Worm (Caenorhabditis elegans) whole organism, young adult: ENCODE measurements around the gene srbc-39.
A peak's percentile ranks its signal among the peaks of the same experiment; 100 is the strongest.

ENCODE experiments used
- B0261.1 ChIP-seq: sonication (generic microtip); optimal IDR thresholded peaks from 2 replicates; lab custom pipeline; 2016; ENCODE audit warnings: mild to moderate bottlenecking, missing genetic modification characterization, moderate library complexity, missing compliant biosample characterization
- C06A6.2 ChIP-seq: fragments of 200-800 bp; sonication (Bioruptor generic); conservative IDR thresholded peaks from 2 replicates; pipeline ENCODE4 v1.3.6; 2022; ENCODE audit warnings: missing genetic modification characterization, missing compliant biosample characterization
- F10E7.11 ChIP-seq: sonication (generic microtip); optimal IDR thresholded peaks from 2 replicates; lab custom pipeline; 2017; ENCODE audit warnings: mild to moderate bottlenecking, missing genetic modification characterization, moderate library complexity, missing compliant biosample characterization
- F37B4.10 ChIP-seq: fragments of 200-800 bp; sonication (Bioruptor generic); IDR thresholded peaks from 2 replicates; pipeline ENCODE4 v1.3.6; 2022; ENCODE audit warnings: missing genetic modification characterization, missing compliant biosample characterization
- F39B2.1 ChIP-seq: fragments of 200-800 bp; sonication (Bioruptor generic); IDR thresholded peaks from 2 replicates; pipeline ENCODE4 v1.3.6; 2022; ENCODE audit warnings: missing genetic modification reagents, missing genetic modification characterization, missing compliant biosample characterization
- F52B5.7 ChIP-seq: sonication (generic microtip); optimal IDR thresholded peaks from 2 replicates; lab custom pipeline; 2016; ENCODE audit warnings: mild to moderate bottlenecking, missing genetic modification characterization, missing compliant biosample characterization
- F57A8.1 ChIP-seq: fragments of 200-800 bp; sonication (Bioruptor generic); optimal IDR thresholded peaks from 2 replicates; lab custom pipeline; 2018; ENCODE audit warnings: mild to moderate bottlenecking, missing genetic modification characterization, moderate library complexity, missing compliant biosample characterization
- F57C9.4 ChIP-seq: sonication (generic microtip); optimal IDR thresholded peaks from 2 replicates; lab custom pipeline; 2017; ENCODE audit warnings: mild to moderate bottlenecking, missing genetic modification characterization, missing compliant biosample characterization
- Y53F4B.3 ChIP-seq: fragments of 200-800 bp; sonication (Bioruptor generic); IDR thresholded peaks from 2 replicates; pipeline ENCODE4 v1.3.6; 2022; ENCODE audit warnings: missing genetic modification reagents, missing genetic modification characterization, missing compliant biosample characterization
- Y53G8AR.9 ChIP-seq: fragments of 200-800 bp; sonication (Bioruptor generic); conservative IDR thresholded peaks from 2 replicates; pipeline ENCODE4 v1.3.6; 2022; ENCODE audit warnings: missing genetic modification reagents, missing genetic modification characterization, missing compliant biosample characterization
- Y56A3A.18 ChIP-seq: fragments of 200-800 bp; sonication (Bioruptor generic); IDR thresholded peaks from 2 replicates; pipeline ENCODE4 v1.3.6; 2022; ENCODE audit warnings: missing genetic modification reagents, missing genetic modification characterization, missing compliant biosample characterization
- ZK185.1 ChIP-seq: sonication (generic microtip); optimal IDR thresholded peaks from 2 replicates; lab custom pipeline; 2016; ENCODE audit warnings: mild to moderate bottlenecking, missing genetic modification characterization, missing compliant biosample characterization; ENCODE audit not compliant: poor library complexity, severe bottlenecking
- akir-1 ChIP-seq: fragments of 200-800 bp; sonication (Bioruptor generic); optimal IDR thresholded peaks from 2 replicates; lab custom pipeline; 2018; ENCODE audit warnings: mild to moderate bottlenecking, missing genetic modification characterization, moderate library complexity, missing compliant biosample characterization
- attf-6 ChIP-seq: fragments of 200-800 bp; sonication (Bioruptor generic); IDR thresholded peaks from 2 replicates; pipeline ENCODE4 v1.3.6; 2022; ENCODE audit warnings: missing genetic modification reagents, missing genetic modification characterization, missing compliant biosample characterization
- ccch-3 ChIP-seq: fragments of 200-800 bp; sonication (Bioruptor generic); optimal IDR thresholded peaks from 2 replicates; lab custom pipeline; 2018; ENCODE audit warnings: mild to moderate bottlenecking, missing genetic modification characterization, missing compliant biosample characterization
- cebp-1 ChIP-seq, 2 experiments: fragments of 200-800 bp in 1 of 2; sonication (Bioruptor generic) in 1 of 2; sonication (generic microtip) in 1 of 2; IDR thresholded peaks in 1 of 2; optimal IDR thresholded peaks in 1 of 2; 2 replicates each; pipeline versions ENCODE4 v1.3.6 to Lab custom; 2017 to 2022; ENCODE audit warnings: missing compliant biosample characterization in 2 of 2, missing genetic modification characterization in 2 of 2, mild to moderate bottlenecking in 1 of 2, missing genetic modification reagents in 1 of 2, moderate library complexity in 1 of 2
- ceh-100 ChIP-seq: fragments of 200-800 bp; sonication (Bioruptor generic); IDR thresholded peaks from 2 replicates; pipeline ENCODE4 v1.3.6; 2022; ENCODE audit warnings: missing genetic modification reagents, missing genetic modification characterization, missing compliant biosample characterization
- ceh-40 ChIP-seq: fragments of 200-800 bp; sonication (Bioruptor generic); IDR thresholded peaks from 2 replicates; pipeline ENCODE4 v1.3.6; 2022; ENCODE audit warnings: missing genetic modification characterization, missing compliant biosample characterization
- ceh-91 ChIP-seq: fragments of 200-800 bp; sonication (Bioruptor generic); IDR thresholded peaks from 2 replicates; pipeline ENCODE4 v1.3.6; 2022; ENCODE audit warnings: missing genetic modification reagents, missing genetic modification characterization, missing compliant biosample characterization
- chd-7 ChIP-seq: sonication (generic microtip); optimal IDR thresholded peaks from 2 replicates; lab custom pipeline; 2016; ENCODE audit warnings: mild to moderate bottlenecking, missing genetic modification characterization, moderate library complexity, missing compliant biosample characterization
- dpff-1 ChIP-seq: sonication (generic microtip); optimal IDR thresholded peaks from 2 replicates; lab custom pipeline; 2017; ENCODE audit warnings: mild to moderate bottlenecking, missing genetic modification characterization, missing compliant biosample characterization
- egrh-3 ChIP-seq: fragments of 200-800 bp; sonication (Bioruptor generic); IDR thresholded peaks from 2 replicates; pipeline ENCODE4 v1.3.6; 2022; ENCODE audit warnings: missing genetic modification reagents, missing genetic modification characterization, missing compliant biosample characterization
- him-1 ChIP-seq: sonication (generic microtip); optimal IDR thresholded peaks from 2 replicates; lab custom pipeline; 2016; ENCODE audit warnings: missing genotype, missing genetic modification reagents, missing genetic modification characterization, missing compliant biosample characterization
- hlh-26 ChIP-seq: fragments of 200-800 bp; sonication (Bioruptor generic); conservative IDR thresholded peaks from 2 replicates; pipeline ENCODE4 v1.3.6; 2022; ENCODE audit warnings: missing genetic modification reagents, missing genetic modification characterization, missing compliant biosample characterization
- hsf-1 ChIP-seq: fragments of 200-800 bp; sonication (Bioruptor generic); IDR thresholded peaks from 2 replicates; pipeline ENCODE4 v1.3.6; 2022; ENCODE audit warnings: missing genetic modification reagents, missing genetic modification characterization, missing compliant biosample characterization
- lag-1 ChIP-seq: fragments of 200-800 bp; sonication (Bioruptor generic); IDR thresholded peaks from 2 replicates; pipeline ENCODE4 v1.3.6; 2022; ENCODE audit warnings: missing genetic modification reagents, missing genetic modification characterization, missing compliant biosample characterization
- lin-35 ChIP-seq, 3 experiments: fragments of 150-350 bp in 2 of 3; sonication (generic microtip) in 1 of 3; optimal IDR thresholded peaks; 2 replicates each; lab custom pipeline; 2014 to 2018; ENCODE audit warnings: missing biosample characterization in 3 of 3, missing genetic modification characterization in 3 of 3, missing genetic modification reagents in 3 of 3
- lin-40 ChIP-seq: sonication (generic microtip); optimal IDR thresholded peaks from 2 replicates; lab custom pipeline; 2016; ENCODE audit warnings: missing genetic modification characterization, mild to moderate bottlenecking, missing compliant biosample characterization, missing genotype, missing genetic modification reagents
- lsy-27 ChIP-seq: sonication (generic microtip); optimal IDR thresholded peaks from 2 replicates; lab custom pipeline; 2017; ENCODE audit warnings: missing genetic modification characterization, mild to moderate bottlenecking, missing compliant biosample characterization, antibody characterized with exemption, missing genotype, borderline replicate concordance; ENCODE audit not compliant: insufficient read depth
- madf-10 ChIP-seq: sonication (generic microtip); optimal IDR thresholded peaks from 2 replicates; lab custom pipeline; 2016; ENCODE audit warnings: mild to moderate bottlenecking, missing genetic modification characterization, missing compliant biosample characterization
- madf-3 ChIP-seq: fragments of 200-800 bp; sonication (Bioruptor generic); IDR thresholded peaks from 2 replicates; pipeline ENCODE4 v1.3.6; 2022; ENCODE audit warnings: missing genetic modification reagents, missing genetic modification characterization, missing compliant biosample characterization
- mcd-1 ChIP-seq: fragments of 200-800 bp; sonication (Bioruptor generic); IDR thresholded peaks from 2 replicates; pipeline ENCODE4 v1.3.6; 2022; ENCODE audit warnings: missing genetic modification reagents, missing genetic modification characterization, missing compliant biosample characterization
- mes-4 ChIP-seq: sonication (generic microtip); optimal IDR thresholded peaks from 2 replicates; lab custom pipeline; 2016; ENCODE audit warnings: missing genotype, missing genetic modification characterization, missing compliant biosample characterization
- mxl-1 ChIP-seq: sonication (generic microtip); optimal IDR thresholded peaks from 2 replicates; lab custom pipeline; 2016; ENCODE audit warnings: missing genetic modification characterization, missing compliant biosample characterization
- nfya-1 ChIP-seq: sonication (generic microtip); optimal IDR thresholded peaks from 2 replicates; lab custom pipeline; 2017; ENCODE audit warnings: antibody characterized with exemption, missing compliant biosample characterization, missing genetic modification characterization, borderline replicate concordance; ENCODE audit not compliant: insufficient read depth
- rcor-1 ChIP-seq: fragments of 200-800 bp; sonication (Bioruptor generic); IDR thresholded peaks from 2 replicates; pipeline ENCODE4 v1.3.6; 2022; ENCODE audit warnings: missing genetic modification reagents, missing genetic modification characterization, missing compliant biosample characterization
- sdz-38 ChIP-seq: sonication (generic microtip); optimal IDR thresholded peaks from 2 replicates; lab custom pipeline; 2016; ENCODE audit warnings: missing genotype, missing genetic modification characterization, missing compliant biosample characterization
- snpc-1.1 ChIP-seq: sonication (generic microtip); optimal IDR thresholded peaks from 2 replicates; lab custom pipeline; 2017; ENCODE audit warnings: missing genetic modification characterization, mild to moderate bottlenecking, missing compliant biosample characterization, antibody characterized with exemption, moderate library complexity, missing genotype, missing genetic modification reagents; ENCODE audit not compliant: insufficient read depth
- snpc-3.4 ChIP-seq: sonication (generic microtip); optimal IDR thresholded peaks from 2 replicates; lab custom pipeline; 2017; ENCODE audit warnings: missing genetic modification characterization, mild to moderate bottlenecking, missing compliant biosample characterization, antibody characterized with exemption, moderate library complexity, missing genotype, missing genetic modification reagents
- somi-1 ChIP-seq: fragments of 200-800 bp; sonication (Bioruptor generic); optimal IDR thresholded peaks from 2 replicates; lab custom pipeline; 2018; ENCODE audit warnings: mild to moderate bottlenecking, missing genetic modification characterization, missing compliant biosample characterization
- tbp1 ChIP-seq: fragments of 200-800 bp; sonication (Bioruptor generic); optimal IDR thresholded peaks from 2 replicates; lab custom pipeline; 2018; ENCODE audit warnings: mild to moderate bottlenecking, missing genetic modification characterization, missing compliant biosample characterization
- unc-130 ChIP-seq: sonication (generic microtip); optimal IDR thresholded peaks from 2 replicates; lab custom pipeline; 2016; ENCODE audit warnings: missing genetic modification reagents, missing genetic modification characterization, missing compliant biosample characterization
- zim-3 ChIP-seq: sonication (generic microtip); optimal IDR thresholded peaks from 2 replicates; lab custom pipeline; 2017; ENCODE audit warnings: mild to moderate bottlenecking, missing genetic modification characterization, moderate library complexity, missing compliant biosample characterization
- ztf-25 ChIP-seq: fragments of 200-800 bp; sonication (Bioruptor generic); IDR thresholded peaks from 2 replicates; pipeline ENCODE4 v1.3.6; 2022; ENCODE audit warnings: missing genetic modification reagents, missing genetic modification characterization, missing compliant biosample characterization
- ztf-6 ChIP-seq: fragments of 200-800 bp; sonication (Bioruptor generic); IDR thresholded peaks from 2 replicates; pipeline ENCODE4 v1.3.6; 2022; ENCODE audit warnings: missing genetic modification reagents, missing genetic modification characterization, missing compliant biosample characterization

srbc-39 gene

ce11 chrV:722889-723288 lies 14.0 kb downstream of the srbc-39 start:
- TF ChIP-seq egrh-3 (no peak), ccch-3 (GFP tag; lab: Kevin White, UChicago) (no peak), B0261.1 (no peak), F57C9.4 (no peak), F10E7.11 (tag; lab: Kevin White, UChicago) (no peak), akir-1 (no peak), madf-3 (GFP tag; lab: Robert Waterston, UW) (no peak), snpc-3.4 (tag; lab: Kevin White, UChicago) (no peak), ztf-6 (GFP tag; lab: Robert Waterston, UW) (no peak), F57A8.1 (no peak), lag-1 (GFP tag; lab: Robert Waterston, UW) (no peak), ceh-40 (no peak)

- TF ChIP-seq unc-130 (GFP tag; lab: Kevin White, UChicago) (no peak), hlh-26 (no peak), ceh-100 (GFP tag; lab: Robert Waterston, UW) (no peak), rcor-1 (GFP tag; lab: Robert Waterston, UW) (no peak), snpc-3.4 (tag; lab: Kevin White, UChicago) (no peak), ceh-40 (no peak), lin-35 (GFP tag; optimal IDR thresholded peaks at IDR 0.05; lab: Kevin White, UChicago) (peak in 1 of 3 experiments; percentile 77), ztf-25 (no peak), ceh-91 (GFP tag; lab: Robert Waterston, UW) (no peak), dpff-1 (tag; lab: Kevin White, UChicago) (no peak), attf-6 (GFP tag; lab: Robert Waterston, UW) (no peak), lin-40 (peak; percentile 75), ZK185.1 (tag; lab: Kevin White, UChicago) (peak; percentile 95), somi-1 (GFP tag; lab: Kevin White, UChicago) (peak; percentile 73), C06A6.2 (GFP tag; lab: Robert Waterston, UW) (peak; percentile 71; the same call in 1 of the 2 replicates), madf-10 (tag; lab: Kevin White, UChicago) (peak; percentile 66), F37B4.10 (GFP tag; lab: Robert Waterston, UW) (no peak), cebp-1 (GFP tag; IDR thresholded peaks at IDR 0.05; lab: Robert Waterston, UW) (peak; percentile 73), cebp-1 (tag; optimal IDR thresholded peaks at IDR 0.05; lab: Kevin White, UChicago) (peak; percentile 89), F57C9.4 (peak; percentile 85), madf-3 (GFP tag; lab: Robert Waterston, UW) (0 out of 2 replicates have a peak, but pooled peaks have one; percentile 9), mcd-1 (GFP tag; lab: Robert Waterston, UW) (peak; percentile 38; the same call in 1 of the 2 replicates), Y53F4B.3 (GFP tag; lab: Robert Waterston, UW) (no peak), chd-7 (peak; percentile 77), sdz-38 (tag; lab: Kevin White, UChicago) (no peak), mes-4 (tag; lab: Kevin White, UChicago) (no peak), hsf-1 (GFP tag; lab: Robert Waterston, UW) (peak; percentile 23; the same call in 1 of the 2 replicates), Y56A3A.18 (GFP tag; lab: Robert Waterston, UW) (peak; percentile 81; the same call in 1 of the 2 replicates), zim-3 (peak; percentile 46), tbp1 (GFP tag; lab: Kevin White, UChicago) (peak; percentile 51), egrh-3 (no peak), B0261.1 (no peak), akir-1 (peak; percentile 25), F39B2.1 (no peak), nfya-1 (tag; lab: Kevin White, UChicago) (no peak), Y53G8AR.9 (GFP tag; lab: Robert Waterston, UW) (peak; percentile 94), snpc-1.1 (tag; lab: Kevin White, UChicago) (no peak), F52B5.7 (peak; percentile 84), mxl-1 (no peak), him-1 (tag; lab: Kevin White, UChicago) (no peak), lsy-27 (tag; lab: Kevin White, UChicago) (no peak)
Observed at ce11 chrV:723895-724352, 15.0 kb downstream of the srbc-39 start, which contains the start of gene fbxb-72. fbxb-72 (minus strand) TSS chrV:723952.
